Worm (Caenorhabditis elegans): ENCODE measurements around the gene clec-138.

DNA sequence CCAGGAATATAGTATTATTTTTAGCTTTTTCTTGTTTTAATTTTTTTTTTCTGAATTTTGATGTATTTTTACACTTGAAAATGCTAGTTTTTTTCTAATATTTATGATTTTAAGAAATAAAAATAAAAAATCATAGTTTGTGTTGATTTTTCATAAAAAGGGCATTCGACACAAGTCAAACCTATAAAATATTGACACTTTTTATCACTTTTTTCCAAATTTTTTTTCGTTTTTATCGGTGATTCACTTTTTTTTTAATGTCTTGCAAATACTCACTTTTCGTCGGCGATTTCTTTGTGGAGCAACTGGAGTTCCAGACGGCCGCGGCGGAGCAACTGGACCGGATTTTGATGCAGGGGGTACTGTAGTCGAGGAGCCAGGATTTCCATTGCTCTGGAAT, 22.2 kb downstream of the clec-138 start:
- TF ChIP-seq pag-3 (tag; optimal IDR thresholded peaks at IDR 0.05; ENCODE audit: borderline replicate concordance) (no peak), sdc-2 (tag; optimal IDR thresholded peaks at IDR 0.05) (no peak), pax-1 (tag; optimal IDR thresholded peaks at IDR 0.05) (no peak), hlh-8 (tag; optimal IDR thresholded peaks at IDR 0.05) (no peak), tbx-7 (tag; optimal IDR thresholded peaks at IDR 0.05) (no peak), ttx-3 (tag; optimal IDR thresholded peaks at IDR 0.05) (no peak), lin-11 (tag; optimal IDR thresholded peaks at IDR 0.05) (no peak), pha-4 (tag; optimal IDR thresholded peaks at IDR 0.05) (no peak), hlh-13 (GFP tag; optimal IDR thresholded peaks at IDR 0.05) (no peak), unc-55 (GFP tag; optimal IDR thresholded peaks at IDR 0.05) (no peak), elt-2 (tag; optimal IDR thresholded peaks at IDR 0.05) (no peak)
